Worm (Caenorhabditis elegans) whole organism, mixed stage, embryonic: Measurements from ENCODE around the gene C44B11.6.

ENCODE experiments used
- bed-3 ChIP-seq: fragments of 200-800 bp; sonication (Bioruptor generic); optimal IDR thresholded peaks from 3 replicates; lab custom pipeline; 2018; ENCODE audit warnings: mild to moderate bottlenecking, missing genetic modification characterization, moderate library complexity, missing compliant biosample characterization
- lsy-2 ChIP-seq: fragments of 150-350 bp; optimal IDR thresholded peaks from 2 replicates; lab custom pipeline; 2014; ENCODE audit warnings: missing biosample characterization, missing genetic modification characterization
- mab-5 ChIP-seq: fragments of 150-350 bp; optimal IDR thresholded peaks from 2 replicates; lab custom pipeline; 2014; ENCODE audit warnings: missing biosample characterization, missing genetic modification characterization
- sptf-1 ChIP-seq: sonication (generic microtip); optimal IDR thresholded peaks from 2 replicates; lab custom pipeline; 2017; ENCODE audit warnings: mild to moderate bottlenecking, missing genetic modification characterization, moderate library complexity, missing compliant biosample characterization

DNA sequence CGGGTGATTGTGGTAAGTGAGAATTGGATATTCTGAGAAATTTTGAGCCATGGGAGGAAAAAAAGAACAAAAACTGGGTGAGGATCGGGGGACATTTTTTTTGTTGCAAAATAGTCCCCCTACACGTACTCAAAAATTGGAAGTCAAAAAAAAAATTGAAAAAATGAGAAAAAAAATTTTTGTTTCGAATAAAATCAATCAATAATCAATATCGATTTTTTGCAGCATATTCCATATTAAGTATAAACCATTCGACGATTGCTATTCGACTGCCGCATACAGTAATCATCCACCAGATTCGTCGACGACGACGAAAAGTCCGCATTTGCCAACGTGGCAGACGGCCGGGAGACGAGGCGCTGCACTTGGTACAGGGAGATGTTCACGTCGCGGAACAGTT lies 40.3 kb upstream of the C44B11.6 start:
- TF ChIP-seq bed-3 (GFP tag; lab: Kevin White, UChicago) (no peak), sptf-1 (tag; lab: Kevin White, UChicago) (no peak), mab-5 (tag; lab: Kevin White, UChicago) (no peak), lsy-2 (tag; lab: Kevin White, UChicago) (no peak)
